Worm (Caenorhabditis elegans): ENCODE results near the gene C49F5.3.

C49F5.3 gene

ce11 chrX:11974629-11975085 lies 8.8 kb downstream of the C49F5.3 start, which contains the start of gene set-6 (continued):
- TF ChIP-seq nhr-71 (tag; optimal IDR thresholded peaks at IDR 0.05): peak; percentile 30
- no peak for TF ChIP-seq fkh-10 (GFP tag; optimal IDR thresholded peaks at IDR 0.05)
- TF ChIP-seq lir-3 (tag; optimal IDR thresholded peaks at IDR 0.05; ENCODE audit: poor library complexity): peak; percentile 20
- no peak for TF ChIP-seq hlh-17 (GFP tag; optimal IDR thresholded peaks at IDR 0.05; ENCODE audit: borderline replicate concordance)
- TF ChIP-seq nhr-84 (tag; optimal IDR thresholded peaks at IDR 0.05): no peak
- no peak for TF ChIP-seq blmp-1 (tag; optimal IDR thresholded peaks at IDR 0.05)
- TF ChIP-seq mep-1 (tag; optimal IDR thresholded peaks at IDR 0.05): peak; percentile 44
- no peak for TF ChIP-seq unc-130 (tag; optimal IDR thresholded peaks at IDR 0.05)
- TF ChIP-seq lsy-2 (tag; optimal IDR thresholded peaks at IDR 0.05): peak in 1 of 2 experiments; percentile 49
- peak; percentile 55 for TF ChIP-seq snu-23 (GFP tag; optimal IDR thresholded peaks at IDR 0.05)
- no peak for TF ChIP-seq ceh-63 (GFP tag; optimal IDR thresholded peaks at IDR 0.05)
- TF ChIP-seq ceh-82 (tag; optimal IDR thresholded peaks at IDR 0.05): peak in 2 of 3 experiments; percentile 17 to 30
- TF ChIP-seq ces-1 (GFP tag; optimal IDR thresholded peaks at IDR 0.05): no peak
- peak in 1 of 2 experiments; percentile 47 for TF ChIP-seq efl-1 (optimal IDR thresholded peaks at IDR 0.05)
- TF ChIP-seq efl-1 (GFP tag; optimal IDR thresholded peaks at IDR 0.05 in 1 of 2): no peak
- no peak for TF ChIP-seq C04F5.9 (tag; optimal IDR thresholded peaks at IDR 0.05)
- TF ChIP-seq lin-35 (GFP tag; optimal IDR thresholded peaks at IDR 0.05): peak in 1 of 2 experiments; percentile 7

ce11 chrX:11971323-11971722 lies 12.1 kb downstream of the C49F5.3 start:
- TF ChIP-seq C16A3.4 (tag; optimal IDR thresholded peaks at IDR 0.05): no peak
- no peak for TF ChIP-seq snpc-4 (tag; optimal IDR thresholded peaks at IDR 0.05)
- TF ChIP-seq ceh-63 (GFP tag; optimal IDR thresholded peaks at IDR 0.05): no peak
- no peak for TF ChIP-seq mdl-1 (tag; optimal IDR thresholded peaks at IDR 0.05)
- no peak for TF ChIP-seq elt-3 (tag; optimal IDR thresholded peaks at IDR 0.05)
- no peak for TF ChIP-seq nhr-237 (tag; optimal IDR thresholded peaks at IDR 0.05)
- no peak for TF ChIP-seq ztf-11 (tag; optimal IDR thresholded peaks at IDR 0.05)
- no peak for TF ChIP-seq aly-2 (tag; optimal IDR thresholded peaks at IDR 0.05)
- no peak for TF ChIP-seq aha-1 (tag; optimal IDR thresholded peaks at IDR 0.05)
- TF ChIP-seq efl-1 (optimal IDR thresholded peaks at IDR 0.05): no peak
- TF ChIP-seq efl-1 (GFP tag; optimal IDR thresholded peaks at IDR 0.05 in 1 of 2): no peak
- TF ChIP-seq ceh-88 (GFP tag; IDR thresholded peaks at IDR 0.05): no peak
- TF ChIP-seq mef-2 (tag; optimal IDR thresholded peaks at IDR 0.05): no peak
- TF ChIP-seq sox-4 (tag; optimal IDR thresholded peaks at IDR 0.05): no peak
- TF ChIP-seq efl-3 (GFP tag; optimal IDR thresholded peaks at IDR 0.05): no peak
- TF ChIP-seq unc-30 (tag; optimal IDR thresholded peaks at IDR 0.05): no peak
- no peak for TF ChIP-seq skn-1 (tag; optimal IDR thresholded peaks at IDR 0.05)
- no peak for TF ChIP-seq nhr-71 (tag; optimal IDR thresholded peaks at IDR 0.05)
- no peak for TF ChIP-seq ceh-8 (GFP tag; optimal IDR thresholded peaks at IDR 0.05)
- no peak for TF ChIP-seq nhr-20 (tag; optimal IDR thresholded peaks at IDR 0.05)
- TF ChIP-seq ama-1 (optimal IDR thresholded peaks at IDR 0.05): no peak

DNA sequence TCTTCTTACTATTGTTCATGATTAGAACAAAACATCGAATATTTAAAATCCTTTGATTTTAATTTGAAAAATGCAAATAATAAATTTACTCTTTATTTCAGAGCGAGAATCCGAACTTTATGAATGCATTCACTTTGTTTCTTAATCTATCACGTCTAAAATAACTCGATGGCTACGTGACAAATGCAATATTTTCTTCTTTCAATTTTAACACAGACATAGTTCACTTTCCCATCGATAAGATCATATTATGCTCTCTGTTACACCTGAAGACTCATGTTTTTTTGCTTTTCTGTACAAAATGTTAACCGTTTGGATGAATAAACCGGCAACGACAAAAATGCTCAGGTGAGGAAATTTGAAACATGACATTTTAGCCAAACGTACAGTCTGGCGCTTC lies 13.9 kb downstream of the C49F5.3 start:
- no peak for TF ChIP-seq Y116A8C.19 (tag; optimal IDR thresholded peaks at IDR 0.05; ENCODE audit: borderline replicate concordance)
- no peak for TF ChIP-seq elt-2 (tag; optimal IDR thresholded peaks at IDR 0.05)
- peak; percentile 60 for TF ChIP-seq nhr-85 (tag)
- no peak for TF ChIP-seq efl-1 (optimal IDR thresholded peaks at IDR 0.05)
- peak in 1 of 2 experiments; percentile 19 for TF ChIP-seq efl-1 (GFP tag; optimal IDR thresholded peaks at IDR 0.05 in 1 of 2)
- TF ChIP-seq grh-1 (GFP tag; IDR thresholded peaks at IDR 0.05): no peak
- no peak for TF ChIP-seq ama-1 (optimal IDR thresholded peaks at IDR 0.05)

DNA sequence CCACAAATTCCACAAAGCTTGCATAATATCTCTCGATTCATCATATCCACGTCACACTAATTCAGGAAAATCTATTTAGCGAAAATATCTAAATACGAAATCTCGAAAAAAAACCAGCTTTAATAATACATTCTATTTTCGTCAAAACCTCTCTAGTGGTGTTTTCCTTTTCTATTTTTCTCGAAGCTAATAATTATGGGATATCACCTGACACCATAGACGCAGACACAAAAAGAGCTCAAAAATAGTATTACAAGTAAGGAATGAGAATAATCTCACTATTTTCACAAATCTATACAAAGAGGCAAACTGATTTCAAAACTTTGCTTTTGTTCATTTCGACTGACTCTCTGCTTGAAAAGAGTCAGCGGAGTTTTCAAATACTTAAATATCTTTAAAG lies 14.3 kb downstream of the C49F5.3 start:
- peak; percentile 21 for TF ChIP-seq pax-3 (tag; optimal IDR thresholded peaks at IDR 0.05)
- TF ChIP-seq dsc-1 (tag; optimal IDR thresholded peaks at IDR 0.05): peak; percentile 77
- no peak for TF ChIP-seq nhr-76 (tag; optimal IDR thresholded peaks at IDR 0.05)
- peak; percentile 42 for TF ChIP-seq nhr-71 (tag; optimal IDR thresholded peaks at IDR 0.05)
- TF ChIP-seq ceh-82 (tag; optimal IDR thresholded peaks at IDR 0.05): no peak
- no peak for TF ChIP-seq unc-86 (tag; optimal IDR thresholded peaks at IDR 0.05)
- peak; percentile 81 for TF ChIP-seq fkh-8 (tag; optimal IDR thresholded peaks at IDR 0.05)
- peak; percentile 0 for TF ChIP-seq xbp-1 (tag; optimal IDR thresholded peaks at IDR 0.05)
- TF ChIP-seq nhr-237 (tag; optimal IDR thresholded peaks at IDR 0.05): peak; percentile 19
- TF ChIP-seq lin-14 (GFP tag; optimal IDR thresholded peaks at IDR 0.05): peak; percentile 26
- TF ChIP-seq irx-1 (tag; optimal IDR thresholded peaks at IDR 0.05): no peak
- TF ChIP-seq snu-23 (GFP tag; optimal IDR thresholded peaks at IDR 0.05): peak; percentile 4
- no peak for TF ChIP-seq hlh-17 (GFP tag; optimal IDR thresholded peaks at IDR 0.05; ENCODE audit: borderline replicate concordance)
- no peak for TF ChIP-seq F16B12.6 (tag; optimal IDR thresholded peaks at IDR 0.05)
- TF ChIP-seq mep-1 (tag; optimal IDR thresholded peaks at IDR 0.05): peak; percentile 1
- TF ChIP-seq unc-98 (GFP tag; IDR thresholded peaks at IDR 0.05): no peak
- peak; percentile 27 for TF ChIP-seq nhr-47 (tag; optimal IDR thresholded peaks at IDR 0.05)
- TF ChIP-seq blmp-1 (tag; optimal IDR thresholded peaks at IDR 0.05): peak; percentile 4

All from whole organism, L1 larva.